Fruit fly (Drosophila melanogaster): ENCODE data around the gene CG12239.

CG12239 gene

DNA sequence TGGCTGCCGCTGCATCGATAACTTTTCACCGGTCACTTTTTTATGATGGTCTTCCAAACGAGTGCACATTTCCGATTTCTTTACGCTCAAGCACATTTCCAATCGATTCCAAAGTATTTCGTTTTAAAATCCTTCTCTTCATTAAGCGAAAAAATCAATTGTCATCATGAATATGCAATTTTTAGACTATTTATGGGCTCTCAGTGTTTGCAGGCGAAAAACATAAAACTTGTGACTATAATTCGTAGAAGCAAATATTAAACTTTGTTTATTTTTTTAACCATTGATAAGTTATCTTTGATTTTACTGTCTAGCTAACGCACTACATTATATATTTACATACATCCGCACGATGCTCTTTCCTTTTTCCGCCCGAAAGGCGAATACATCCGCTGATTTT lies 16.7 kb downstream of the CG12239 start, which contains the start of gene Prosbeta2R1:
Prosbeta2R1 (plus strand) TSS at position 301 of the 400 bp plus-strand sequence.
- TF ChIP-seq CG11617 (GFP tag; optimal IDR thresholded peaks at IDR 0.05) (no peak), cnc (optimal IDR thresholded peaks at IDR 0.05) (no peak), CG7045 (GFP tag; optimal IDR thresholded peaks at IDR 0.05) (no peak), CG1620 (GFP tag; optimal IDR thresholded peaks at IDR 0.05) (no peak), pad (GFP tag; optimal IDR thresholded peaks at IDR 0.05) (no peak), Mnt (GFP tag; optimal IDR thresholded peaks at IDR 0.05) (no peak)

dm6 chrX:5812877-5813276 lies 20.9 kb downstream of the CG12239 start, which contains the start of gene CG44329:
Gene CG44329, minus strand, starts transcription at chrX:5812977.
- TF ChIP-seq Clk (GFP tag; optimal IDR thresholded peaks at IDR 0.05), result no peak
- no peak for TF ChIP-seq CG7101 (tag; optimal IDR thresholded peaks at IDR 0.05)
- TF ChIP-seq cic (GFP tag; optimal IDR thresholded peaks at IDR 0.05), result no peak
- TF ChIP-seq CG14711 (tag; optimal IDR thresholded peaks at IDR 0.05), result no peak
- no peak for TF ChIP-seq CG33017 (tag; optimal IDR thresholded peaks at IDR 0.05)
- no peak for TF ChIP-seq bab1 (GFP tag; optimal IDR thresholded peaks at IDR 0.05)
- TF ChIP-seq toe (GFP tag; optimal IDR thresholded peaks at IDR 0.05), result no peak

dm6 chrX:5815720-5816119 lies 23.8 kb downstream of the CG12239 start, which contains the start of gene AgmNAT:
Gene AgmNAT, minus strand, starts transcription at chrX:5815820.
- TF ChIP-seq CG33017 (tag; optimal IDR thresholded peaks at IDR 0.05) (no peak), Mnt (GFP tag; optimal IDR thresholded peaks at IDR 0.05) (peak; percentile 45), cic (GFP tag; optimal IDR thresholded peaks at IDR 0.05) (no peak), CG7045 (GFP tag; optimal IDR thresholded peaks at IDR 0.05) (no peak), CG5204 (GFP tag; optimal IDR thresholded peaks at IDR 0.05) (no peak)

dm6 chrX:5817191-5817590 lies 25.3 kb downstream of the CG12239 start:
- TF ChIP-seq pad (GFP tag; optimal IDR thresholded peaks at IDR 0.05) (no peak), Clk (GFP tag; optimal IDR thresholded peaks at IDR 0.05) (no peak), cnc (optimal IDR thresholded peaks at IDR 0.05) (no peak), Crg-1 (GFP tag; optimal IDR thresholded peaks at IDR 0.05) (no peak), CG12768 (GFP tag; optimal IDR thresholded peaks at IDR 0.05) (no peak), cic (GFP tag; optimal IDR thresholded peaks at IDR 0.05) (no peak), CG11617 (GFP tag; optimal IDR thresholded peaks at IDR 0.05) (no peak), CG1620 (GFP tag; optimal IDR thresholded peaks at IDR 0.05) (no peak), ovo (GFP tag; optimal IDR thresholded peaks at IDR 0.05) (no peak), Hr96 (GFP tag; optimal IDR thresholded peaks at IDR 0.05) (no peak), Mnt (GFP tag; optimal IDR thresholded peaks at IDR 0.05) (no peak), CG33017 (tag; optimal IDR thresholded peaks at IDR 0.05) (no peak), tj (GFP tag; optimal IDR thresholded peaks at IDR 0.05) (no peak), toe (GFP tag; optimal IDR thresholded peaks at IDR 0.05) (no peak), CG7101 (tag; optimal IDR thresholded peaks at IDR 0.05) (no peak)

- TF ChIP-seq CG7101 (tag; optimal IDR thresholded peaks at IDR 0.05), result no peak
- TF ChIP-seq Hr96 (GFP tag; optimal IDR thresholded peaks at IDR 0.05), result no peak
- TF ChIP-seq kay (GFP tag; ENCODE audit: borderline replicate concordance), result no peak
- no peak for TF ChIP-seq Mnt (GFP tag; optimal IDR thresholded peaks at IDR 0.05)
- TF ChIP-seq CG12768 (GFP tag; optimal IDR thresholded peaks at IDR 0.05), result no peak
- no peak for TF ChIP-seq CG14711 (tag; optimal IDR thresholded peaks at IDR 0.05)
- no peak for TF ChIP-seq CG5204 (GFP tag; optimal IDR thresholded peaks at IDR 0.05)
- no peak for TF ChIP-seq tj (GFP tag; optimal IDR thresholded peaks at IDR 0.05)
- no peak for TF ChIP-seq Crg-1 (GFP tag; optimal IDR thresholded peaks at IDR 0.05)
- TF ChIP-seq ovo (GFP tag; optimal IDR thresholded peaks at IDR 0.05), result no peak
- TF ChIP-seq cic (GFP tag; optimal IDR thresholded peaks at IDR 0.05), result no peak
- TF ChIP-seq CG1620 (GFP tag; optimal IDR thresholded peaks at IDR 0.05), result no peak
- no peak for TF ChIP-seq pad (GFP tag; optimal IDR thresholded peaks at IDR 0.05)
- TF ChIP-seq CG33017 (tag; optimal IDR thresholded peaks at IDR 0.05), result no peak
- no peak for TF ChIP-seq Clk (GFP tag; optimal IDR thresholded peaks at IDR 0.05)
Measured at dm6 chrX:5818428-5818827, 26.5 kb downstream of the CG12239 start, which contains the start of gene CG15765. Gene CG15765, plus strand, starts transcription at chrX:5818559.

- TF ChIP-seq pad (GFP tag; optimal IDR thresholded peaks at IDR 0.05) (no peak), bab1 (GFP tag; optimal IDR thresholded peaks at IDR 0.05) (no peak), CG5204 (GFP tag; optimal IDR thresholded peaks at IDR 0.05) (no peak), kay (GFP tag; ENCODE audit: borderline replicate concordance) (no peak), ovo (GFP tag; optimal IDR thresholded peaks at IDR 0.05) (no peak), CG7045 (GFP tag; optimal IDR thresholded peaks at IDR 0.05) (no peak), CG1620 (GFP tag; optimal IDR thresholded peaks at IDR 0.05) (no peak), Mnt (GFP tag; optimal IDR thresholded peaks at IDR 0.05) (no peak), Crg-1 (GFP tag; optimal IDR thresholded peaks at IDR 0.05) (no peak)
Measured at dm6 chrX:5819972-5820371, 28.0 kb downstream of the CG12239 start.

dm6 chrX:5839737-5840136 lies 47.8 kb downstream of the CG12239 start:
- TF ChIP-seq CG5204 (GFP tag; optimal IDR thresholded peaks at IDR 0.05), result no peak
